Worm (Caenorhabditis elegans): ENCODE results near the gene bet-2.

The bet-2 gene

ce11 chrX:10599719-10600155, 30.7 kb downstream of the bet-2 start:
- TF ChIP-seq ces-1 (GFP tag; optimal IDR thresholded peaks at IDR 0.05) = peak; percentile 24
- TF ChIP-seq mls-2 (tag; optimal IDR thresholded peaks at IDR 0.05) = no peak
- TF ChIP-seq lin-13 (tag; optimal IDR thresholded peaks at IDR 0.05) = no peak
- no peak for TF ChIP-seq ceh-43 (GFP tag; optimal IDR thresholded peaks at IDR 0.05)
- no peak for TF ChIP-seq bed-3 (GFP tag; optimal IDR thresholded peaks at IDR 0.05)
- TF ChIP-seq M03D4.4 (tag; optimal IDR thresholded peaks at IDR 0.05) = no peak
- TF ChIP-seq mab-5 (tag; optimal IDR thresholded peaks at IDR 0.05) = no peak
- TF ChIP-seq unc-62 (GFP tag; optimal IDR thresholded peaks at IDR 0.05) = peak; percentile 78
- no peak for TF ChIP-seq unc-39 (tag; optimal IDR thresholded peaks at IDR 0.05)
- no peak for TF ChIP-seq nhr-237 (tag; optimal IDR thresholded peaks at IDR 0.05)
- no peak for TF ChIP-seq nhr-12 (tag; optimal IDR thresholded peaks at IDR 0.05)
- TF ChIP-seq drap-1 (GFP tag; optimal IDR thresholded peaks at IDR 0.05) = no peak
- no peak for TF ChIP-seq zip-8 (tag; optimal IDR thresholded peaks at IDR 0.05)
- no peak for TF ChIP-seq ceh-39 (tag; optimal IDR thresholded peaks at IDR 0.05)
- no peak for TF ChIP-seq nhr-2 (tag; optimal IDR thresholded peaks at IDR 0.05)
- no peak for TF ChIP-seq nhr-28 (tag; optimal IDR thresholded peaks at IDR 0.05)
- no peak for TF ChIP-seq ceh-83 (GFP tag; optimal IDR thresholded peaks at IDR 0.05)
- TF ChIP-seq sem-2 (GFP tag; optimal IDR thresholded peaks at IDR 0.05) = no peak
- TF ChIP-seq lsy-2 (tag; optimal IDR thresholded peaks at IDR 0.05) = no peak
- TF ChIP-seq elt-1 (tag; optimal IDR thresholded peaks at IDR 0.05; ENCODE audit: borderline replicate concordance, insufficient read depth) = no peak
- TF ChIP-seq nhr-76 (tag; optimal IDR thresholded peaks at IDR 0.05) = no peak
- TF ChIP-seq cnd-1 (tag; optimal IDR thresholded peaks at IDR 0.05) = peak; percentile 3
- TF ChIP-seq elt-3 (tag; optimal IDR thresholded peaks at IDR 0.05) = no peak
- no peak for TF ChIP-seq tbx-8 (GFP tag; optimal IDR thresholded peaks at IDR 0.05)
- TF ChIP-seq sptf-1 (tag; optimal IDR thresholded peaks at IDR 0.05) = no peak

- no peak for TF ChIP-seq ztf-11 (tag; optimal IDR thresholded peaks at IDR 0.05)
- TF ChIP-seq nhr-12 (tag; optimal IDR thresholded peaks at IDR 0.05) = no peak
- no peak for TF ChIP-seq pha-4 (tag; optimal IDR thresholded peaks at IDR 0.05)
- TF ChIP-seq lsy-2 (tag; optimal IDR thresholded peaks at IDR 0.05) = no peak
- no peak for TF ChIP-seq lin-13 (tag; optimal IDR thresholded peaks at IDR 0.05)
- TF ChIP-seq flh-1 (GFP tag; optimal IDR thresholded peaks at IDR 0.05) = no peak
- no peak for TF ChIP-seq mab-5 (tag; optimal IDR thresholded peaks at IDR 0.05)
- no peak for TF ChIP-seq cnd-1 (tag; optimal IDR thresholded peaks at IDR 0.05)
These were observed 35.3 kb downstream of the bet-2 start, which contains the start of gene flp-19 for ce11 chrX:10604386-10604785. Gene flp-19 (plus strand): TSS chrX:10604686.

- TF ChIP-seq nhr-2 (tag; optimal IDR thresholded peaks at IDR 0.05) (no peak), mep-1 (tag; optimal IDR thresholded peaks at IDR 0.05) (no peak), ceh-39 (tag; optimal IDR thresholded peaks at IDR 0.05) (no peak), unc-120 (tag; optimal IDR thresholded peaks at IDR 0.05; ENCODE audit: poor library complexity, severe bottlenecking) (no peak), sptf-1 (tag; optimal IDR thresholded peaks at IDR 0.05) (no peak), lin-32 (GFP tag; optimal IDR thresholded peaks at IDR 0.05) (no peak), cnd-1 (tag; optimal IDR thresholded peaks at IDR 0.05) (no peak)
These were observed 40.8 kb downstream of the bet-2 start for ce11 chrX:10609878-10610277.

- TF ChIP-seq mab-5 (tag; optimal IDR thresholded peaks at IDR 0.05) = peak; percentile 56
- peak; percentile 71 for TF ChIP-seq unc-62 (GFP tag; optimal IDR thresholded peaks at IDR 0.05)
- no peak for TF ChIP-seq ceh-83 (GFP tag; optimal IDR thresholded peaks at IDR 0.05)
- no peak for TF ChIP-seq nhr-12 (tag; optimal IDR thresholded peaks at IDR 0.05)
- no peak for TF ChIP-seq lin-13 (tag; optimal IDR thresholded peaks at IDR 0.05)
- TF ChIP-seq unc-39 (tag; optimal IDR thresholded peaks at IDR 0.05) = no peak
- TF ChIP-seq cnd-1 (tag; optimal IDR thresholded peaks at IDR 0.05) = no peak
These were observed 43.3 kb downstream of the bet-2 start for ce11 chrX:10612355-10612754.

- no peak for TF ChIP-seq flh-1 (GFP tag; optimal IDR thresholded peaks at IDR 0.05)
- peak; percentile 44 for TF ChIP-seq unc-120 (tag; optimal IDR thresholded peaks at IDR 0.05; ENCODE audit: poor library complexity, severe bottlenecking)
- no peak for TF ChIP-seq lin-32 (GFP tag; optimal IDR thresholded peaks at IDR 0.05)
- peak; percentile 92 for TF ChIP-seq ces-1 (GFP tag; optimal IDR thresholded peaks at IDR 0.05)
These were observed 47.0 kb downstream of the bet-2 start for ce11 chrX:10616041-10616440.

All from whole organism, mixed stage, embryonic.